Worm (Caenorhabditis elegans): Measurements from ENCODE around the gene wdr-62.

Gene wdr-62

DNA sequence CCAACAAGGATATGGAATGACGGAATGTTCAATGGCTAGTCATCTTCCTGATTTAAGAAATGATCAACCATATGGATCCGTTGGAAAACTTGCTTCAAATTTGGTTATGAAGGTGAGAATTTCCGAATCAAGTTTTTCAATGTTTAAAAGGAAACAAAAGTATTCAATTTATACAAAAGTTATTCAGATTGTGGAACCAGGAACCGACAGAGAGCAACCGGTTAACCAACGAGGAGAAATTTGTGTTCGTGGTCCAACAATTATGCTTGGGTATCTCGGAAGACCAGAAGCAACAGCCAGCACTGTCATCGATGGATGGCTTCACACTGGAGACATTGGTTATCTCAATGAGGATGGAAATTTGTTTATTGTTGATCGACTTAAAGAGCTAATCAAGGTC, 65.7 kb downstream of the wdr-62 start:
- TF ChIP-seq fkh-10 (GFP tag; optimal IDR thresholded peaks at IDR 0.05): no peak
- no peak for TF ChIP-seq sup-37 (GFP tag; optimal IDR thresholded peaks at IDR 0.05)
- no peak for TF ChIP-seq xbp-1 (tag; optimal IDR thresholded peaks at IDR 0.05)
- no peak for TF ChIP-seq ceh-63 (GFP tag; optimal IDR thresholded peaks at IDR 0.05)
- no peak for TF ChIP-seq unc-130 (tag; optimal IDR thresholded peaks at IDR 0.05)
- no peak for TF ChIP-seq nhr-76 (tag; optimal IDR thresholded peaks at IDR 0.05)
- TF ChIP-seq unc-30 (tag; optimal IDR thresholded peaks at IDR 0.05): no peak
- no peak for TF ChIP-seq nhr-237 (tag; optimal IDR thresholded peaks at IDR 0.05)
- no peak for TF ChIP-seq fkh-8 (tag; optimal IDR thresholded peaks at IDR 0.05)
